Fruit fly (Drosophila melanogaster): Measurements from ENCODE around the gene HP1D3csd.

The HP1D3csd gene

DNA sequence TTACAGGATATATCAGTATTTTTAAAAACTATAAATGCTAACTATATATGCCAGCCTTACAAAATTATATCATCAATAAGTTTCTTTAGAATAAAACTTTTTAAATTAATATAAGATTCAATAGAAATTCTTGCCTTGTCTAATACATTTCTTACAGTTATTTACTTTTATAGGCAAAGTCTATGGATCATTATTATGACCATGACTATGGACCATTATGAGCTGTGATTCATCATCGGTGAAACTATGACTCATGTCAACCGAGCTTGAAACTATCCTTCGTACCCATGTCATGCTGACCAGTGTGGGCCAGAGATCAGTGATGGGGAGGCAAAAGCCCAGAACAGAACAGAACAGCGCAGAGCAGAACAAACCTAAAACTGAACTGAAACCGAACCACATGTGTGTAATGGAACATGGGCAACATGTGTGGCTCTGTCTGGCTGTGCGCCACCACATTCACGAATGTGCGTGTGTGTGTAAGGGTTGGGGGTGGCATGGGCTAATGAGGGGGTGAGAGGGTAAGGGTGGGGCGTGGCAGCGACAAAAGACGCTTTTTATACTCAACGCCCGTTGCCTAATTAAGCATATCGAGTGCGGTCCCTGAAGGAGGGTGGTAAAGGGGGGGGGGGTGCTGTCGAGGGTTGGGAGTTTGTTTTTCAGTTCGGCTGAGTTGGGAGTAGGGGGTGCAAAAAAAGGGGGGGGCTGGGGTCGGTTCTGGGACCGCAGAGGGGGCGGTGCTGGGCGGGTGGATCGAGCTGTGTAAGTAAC lies 31.3 kb upstream of the HP1D3csd start:
- TF ChIP-seq GATAe (GFP tag; conservative IDR thresholded peaks at IDR 0.05) (no peak), CG10267 (tag; optimal IDR thresholded peaks at IDR 0.05) (no peak), lola (GFP tag; optimal IDR thresholded peaks at IDR 0.05) (peak in 1 of 3 experiments; percentile 27), dmrt99B (tag; optimal IDR thresholded peaks at IDR 0.05) (peak; percentile 6), CG10979 (tag; optimal IDR thresholded peaks at IDR 0.05) (peak; percentile 10), CG11723 (GFP tag; optimal IDR thresholded peaks at IDR 0.05) (no peak), CG14441 (GFP tag; IDR thresholded peaks at IDR 0.05) (no peak), CG2678 (tag; optimal IDR thresholded peaks at IDR 0.05) (peak; percentile 27), Poxn (GFP tag; IDR thresholded peaks at IDR 0.05) (no peak), CG2875 (GFP tag; optimal IDR thresholded peaks at IDR 0.05) (no peak), gem (tag; optimal IDR thresholded peaks at IDR 0.05) (peak; percentile 29), Dfd (GFP tag; optimal IDR thresholded peaks at IDR 0.05) (no peak), unpg (GFP tag; optimal IDR thresholded peaks at IDR 0.05) (no peak), CG10321 (GFP tag; IDR thresholded peaks at IDR 0.05) (no peak), sisA (GFP tag; IDR thresholded peaks at IDR 0.05) (no peak), CG33213 (GFP tag; optimal IDR thresholded peaks at IDR 0.05) (no peak), fd102C (GFP tag; optimal IDR thresholded peaks at IDR 0.05) (no peak), CG12391 (tag; optimal IDR thresholded peaks at IDR 0.05) (no peak), pnt (GFP tag; optimal IDR thresholded peaks at IDR 0.05) (no peak), CG17361 (GFP tag; IDR thresholded peaks at IDR 0.05) (peak; percentile 56; the same call in 2 of the 3 replicates), CG31441 (GFP tag; IDR thresholded peaks at IDR 0.05) (0 out of 2 replicates have a peak, but pooled peaks have one; percentile 23), Eip74EF (GFP tag; optimal IDR thresholded peaks at IDR 0.05) (no peak), ci (GFP tag; IDR thresholded peaks at IDR 0.05) (peak; percentile 14; the same call in 1 of the 3 replicates), CG7928 (GFP tag; optimal IDR thresholded peaks at IDR 0.05) (no peak), CG11504 (tag; optimal IDR thresholded peaks at IDR 0.05) (peak; percentile 33), onecut (GFP tag; IDR thresholded peaks at IDR 0.05) (no peak), D (optimal IDR thresholded peaks at IDR 0.05) (no peak), D (GFP tag; optimal IDR thresholded peaks at IDR 0.05) (no peak), E2f1 (GFP tag; IDR thresholded peaks at IDR 0.05) (no peak), MESR4 (GFP tag; optimal IDR thresholded peaks at IDR 0.05) (no peak), CG13624 (GFP tag; optimal IDR thresholded peaks at IDR 0.05) (no peak), Oli (tag; optimal IDR thresholded peaks at IDR 0.05) (peak; percentile 9), ind (GFP tag; optimal IDR thresholded peaks at IDR 0.05) (no peak), ranshi (GFP tag; IDR thresholded peaks at IDR 0.05) (0 out of 2 replicates have a peak, but pooled peaks have one; percentile 13), CG10565 (GFP tag; optimal IDR thresholded peaks at IDR 0.05) (no peak), nmo (GFP tag; optimal IDR thresholded peaks at IDR 0.05) (peak; percentile 11), CG4360 (GFP tag; IDR thresholded peaks at IDR 0.05) (no peak), odd (GFP tag; optimal IDR thresholded peaks at IDR 0.05) (no peak), Adf1 (GFP tag; IDR thresholded peaks at IDR 0.05) (0 out of 2 replicates have a peak, but pooled peaks have one; percentile 33), CG3838 (GFP tag; optimal IDR thresholded peaks at IDR 0.05) (no peak), CG17186 (GFP tag; optimal IDR thresholded peaks at IDR 0.05) (no peak), CG14710 (tag; optimal IDR thresholded peaks at IDR 0.05) (peak; percentile 3), rib (GFP tag; IDR thresholded peaks at IDR 0.05) (no peak), Stat92E (GFP tag; optimal IDR thresholded peaks at IDR 0.05) (no peak), ac (GFP tag; optimal IDR thresholded peaks at IDR 0.05) (no peak), inv (GFP tag; IDR thresholded peaks at IDR 0.05; ENCODE audit: partially characterized antibody) (no peak), Dip2 (GFP tag; IDR thresholded peaks at IDR 0.05) (no peak), Gsc (GFP tag; IDR thresholded peaks at IDR 0.05) (no peak), CG17912 (GFP tag; optimal IDR thresholded peaks at IDR 0.05) (no peak)
